Worm (Caenorhabditis elegans): Measurements from ENCODE around the gene smvt-1.

Gene smvt-1

ce11 chrX:2553433-2553860, 4.7 kb upstream of the smvt-1 start (continued):
- TF ChIP-seq C16A3.4 (tag; optimal IDR thresholded peaks at IDR 0.05) (peak; percentile 57), sptf-1 (tag; optimal IDR thresholded peaks at IDR 0.05) (no peak), vab-15 (tag; optimal IDR thresholded peaks at IDR 0.05) (no peak), jun-1 (tag; optimal IDR thresholded peaks at IDR 0.05) (peak; percentile 63), unc-130 (tag; optimal IDR thresholded peaks at IDR 0.05) (peak; percentile 2), snu-23 (GFP tag; optimal IDR thresholded peaks at IDR 0.05) (peak; percentile 82), unc-30 (tag; optimal IDR thresholded peaks at IDR 0.05) (no peak), ceh-82 (tag; optimal IDR thresholded peaks at IDR 0.05) (peak; percentile 33 to 64 (median 59)), fos-1 (tag; optimal IDR thresholded peaks at IDR 0.05) (peak; percentile 46), hlh-17 (GFP tag; optimal IDR thresholded peaks at IDR 0.05; ENCODE audit: borderline replicate concordance) (no peak), C34B4.2 (tag; optimal IDR thresholded peaks at IDR 0.05) (no peak), ceh-90 (tag; optimal IDR thresholded peaks at IDR 0.05) (no peak), fkh-10 (GFP tag; optimal IDR thresholded peaks at IDR 0.05) (no peak), C04F5.9 (tag; optimal IDR thresholded peaks at IDR 0.05) (no peak), sup-37 (GFP tag; optimal IDR thresholded peaks at IDR 0.05) (peak; percentile 51), egl-27 (tag; optimal IDR thresholded peaks at IDR 0.05) (no peak), nhr-85 (tag) (peak; percentile 76), aly-2 (tag; optimal IDR thresholded peaks at IDR 0.05) (peak; percentile 10), ztf-11 (tag; optimal IDR thresholded peaks at IDR 0.05) (peak in 1 of 2 experiments; percentile 6), lin-35 (GFP tag; optimal IDR thresholded peaks at IDR 0.05) (peak; percentile 38 to 77), isw-1 (GFP tag; IDR thresholded peaks at IDR 0.05) (no peak), nhr-19 (GFP tag; conservative IDR thresholded peaks at IDR 0.05) (peak; percentile 65), nhr-28 (tag; optimal IDR thresholded peaks at IDR 0.05) (no peak), blmp-1 (tag; optimal IDR thresholded peaks at IDR 0.05) (peak; percentile 68), ceh-8 (GFP tag; optimal IDR thresholded peaks at IDR 0.05) (no peak), grh-1 (GFP tag; IDR thresholded peaks at IDR 0.05) (no peak), hpl-2 (GFP tag; optimal IDR thresholded peaks at IDR 0.05) (no peak), ama-1 (optimal IDR thresholded peaks at IDR 0.05) (no peak), irx-1 (tag; optimal IDR thresholded peaks at IDR 0.05) (peak; percentile 80), efl-3 (GFP tag; optimal IDR thresholded peaks at IDR 0.05) (no peak), fkh-4 (tag; optimal IDR thresholded peaks at IDR 0.05; ENCODE audit: borderline replicate concordance) (no peak), mep-1 (tag; optimal IDR thresholded peaks at IDR 0.05) (peak; percentile 73), dsc-1 (tag; optimal IDR thresholded peaks at IDR 0.05) (peak; percentile 83), lin-13 (GFP tag; optimal IDR thresholded peaks at IDR 0.05) (peak; percentile 2), hlh-4 (tag; optimal IDR thresholded peaks at IDR 0.05) (no peak), nhr-76 (tag; optimal IDR thresholded peaks at IDR 0.05) (no peak)

- TF ChIP-seq ceh-8 (GFP tag; optimal IDR thresholded peaks at IDR 0.05) = no peak
- TF ChIP-seq lin-15B (tag; optimal IDR thresholded peaks at IDR 0.05) = no peak
- peak; percentile 82 for TF ChIP-seq lin-14 (GFP tag; optimal IDR thresholded peaks at IDR 0.05)
- TF ChIP-seq elt-3 (tag; optimal IDR thresholded peaks at IDR 0.05) = no peak
- TF ChIP-seq nhr-84 (tag; optimal IDR thresholded peaks at IDR 0.05) = no peak
- TF ChIP-seq skn-1 (tag; optimal IDR thresholded peaks at IDR 0.05) = peak; percentile 56
- TF ChIP-seq snu-23 (GFP tag; optimal IDR thresholded peaks at IDR 0.05) = peak; percentile 50
- no peak for TF ChIP-seq alr-1 (tag; optimal IDR thresholded peaks at IDR 0.05; ENCODE audit: borderline replicate concordance)
- no peak for TF ChIP-seq lin-13 (GFP tag; optimal IDR thresholded peaks at IDR 0.05)
- TF ChIP-seq fos-1 (tag; optimal IDR thresholded peaks at IDR 0.05) = no peak
- no peak for TF ChIP-seq nhr-90 (tag; optimal IDR thresholded peaks at IDR 0.05; ENCODE audit: poor library complexity)
- no peak for TF ChIP-seq unc-98 (GFP tag; IDR thresholded peaks at IDR 0.05)
- no peak for TF ChIP-seq fkh-8 (tag; optimal IDR thresholded peaks at IDR 0.05)
- no peak for TF ChIP-seq sup-37 (GFP tag; optimal IDR thresholded peaks at IDR 0.05)
- no peak for TF ChIP-seq aha-1 (tag; optimal IDR thresholded peaks at IDR 0.05)
- TF ChIP-seq pqm-1 (tag; optimal IDR thresholded peaks at IDR 0.05) = no peak
- TF ChIP-seq mab-9 (GFP tag; IDR thresholded peaks at IDR 0.05) = no peak
- TF ChIP-seq pax-3 (tag; optimal IDR thresholded peaks at IDR 0.05) = no peak
- no peak for TF ChIP-seq grh-1 (GFP tag; IDR thresholded peaks at IDR 0.05)
- TF ChIP-seq efl-3 (GFP tag; optimal IDR thresholded peaks at IDR 0.05) = no peak
- TF ChIP-seq ets-5 (GFP tag; IDR thresholded peaks at IDR 0.05) = no peak
- TF ChIP-seq ceh-82 (tag; optimal IDR thresholded peaks at IDR 0.05) = no peak
- no peak for TF ChIP-seq nhr-12 (tag; optimal IDR thresholded peaks at IDR 0.05)
- no peak for TF ChIP-seq xbp-1 (tag; optimal IDR thresholded peaks at IDR 0.05)
- no peak for TF ChIP-seq zag-1 (tag; optimal IDR thresholded peaks at IDR 0.05)
- TF ChIP-seq lin-35 (GFP tag; optimal IDR thresholded peaks at IDR 0.05) = no peak
- no peak for TF ChIP-seq nhr-85 (tag)
Observed at ce11 chrX:2552210-2552674, 3.5 kb upstream of the smvt-1 start, which contains the start of gene aat-3. TSS of gene aat-3 (plus strand) at chrX:2552260.

Measured in whole organism, L1 larva.